Worm (Caenorhabditis elegans): Measurements from ENCODE around the gene B0280.2.

DNA sequence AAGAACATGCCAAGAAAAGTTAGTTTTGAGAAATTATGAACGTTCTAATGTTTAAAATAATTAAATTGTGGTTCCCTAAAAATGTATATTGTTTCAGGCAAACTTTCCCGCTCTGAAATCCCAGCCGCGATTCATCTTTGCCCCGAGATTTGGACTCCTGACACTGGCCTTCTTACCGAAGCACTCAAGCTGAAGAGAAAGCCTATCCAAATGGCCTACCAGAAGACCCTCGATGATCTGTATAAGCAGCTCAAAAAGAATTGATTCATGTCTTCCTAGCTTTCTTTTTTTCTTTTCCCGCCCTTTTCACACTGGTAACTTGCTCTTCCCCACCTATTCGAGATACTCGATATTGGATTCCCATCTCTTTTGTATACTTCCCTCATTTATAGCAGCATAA lies 45.6 kb downstream of the B0280.2 start:
- TF ChIP-seq ets-7 (tag; optimal IDR thresholded peaks at IDR 0.05) (no peak), tra-4 (tag; optimal IDR thresholded peaks at IDR 0.05) (no peak), sea-1 (GFP tag; conservative IDR thresholded peaks at IDR 0.05) (no peak), ama-1 (optimal IDR thresholded peaks at IDR 0.05) (no peak)
